Worm (Caenorhabditis elegans) whole organism, late embryonic: ENCODE results near the gene F02E8.4.

Experiments
- C38D4.7 ChIP-seq: fragments of 200-800 bp; sonication (Bioruptor generic); optimal IDR thresholded peaks from 2 replicates; lab custom pipeline; 2018; ENCODE audit warnings: mild to moderate bottlenecking, missing genetic modification characterization, moderate library complexity, missing compliant biosample characterization
- ceh-9 ChIP-seq: sonication (generic microtip); optimal IDR thresholded peaks from 2 replicates; lab custom pipeline; 2016; ENCODE audit warnings: mild to moderate bottlenecking, missing genetic modification characterization, inconsistent platforms, missing compliant biosample characterization
- fkh-10 ChIP-seq: fragments of 150-350 bp; optimal IDR thresholded peaks from 2 replicates; lab custom pipeline; 2014; ENCODE audit warnings: missing biosample characterization, missing genetic modification reagents, missing genetic modification characterization
- hlh-30 ChIP-seq: sonication (generic microtip); optimal IDR thresholded peaks from 2 replicates; lab custom pipeline; 2017; ENCODE audit warnings: antibody characterized with exemption, missing genetic modification characterization, missing compliant biosample characterization; ENCODE audit not compliant: insufficient read depth
- nhr-11 ChIP-seq: fragments of 150-350 bp; optimal IDR thresholded peaks from 2 replicates; lab custom pipeline; 2014; ENCODE audit warnings: missing biosample characterization, missing genetic modification characterization
- pag-3 ChIP-seq: sonication (generic microtip); optimal IDR thresholded peaks from 2 replicates; lab custom pipeline; 2016; ENCODE audit warnings: missing compliant biosample characterization, missing genetic modification characterization, borderline replicate concordance

ce11 chrX:4444843-4445242 lies 9.1 kb upstream of the F02E8.4 start:
- TF ChIP-seq nhr-11 (tag; lab: Kevin White, UChicago) (no peak), hlh-30 (tag; lab: Kevin White, UChicago) (no peak), ceh-9 (tag; lab: Kevin White, UChicago) (no peak), C38D4.7 (GFP tag; lab: Kevin White, UChicago) (no peak), pag-3 (no peak), fkh-10 (GFP tag; lab: Kevin White, UChicago) (no peak)
